Fruit fly (Drosophila melanogaster): ENCODE measurements around the gene CG43844.

Gene CG43844

DNA sequence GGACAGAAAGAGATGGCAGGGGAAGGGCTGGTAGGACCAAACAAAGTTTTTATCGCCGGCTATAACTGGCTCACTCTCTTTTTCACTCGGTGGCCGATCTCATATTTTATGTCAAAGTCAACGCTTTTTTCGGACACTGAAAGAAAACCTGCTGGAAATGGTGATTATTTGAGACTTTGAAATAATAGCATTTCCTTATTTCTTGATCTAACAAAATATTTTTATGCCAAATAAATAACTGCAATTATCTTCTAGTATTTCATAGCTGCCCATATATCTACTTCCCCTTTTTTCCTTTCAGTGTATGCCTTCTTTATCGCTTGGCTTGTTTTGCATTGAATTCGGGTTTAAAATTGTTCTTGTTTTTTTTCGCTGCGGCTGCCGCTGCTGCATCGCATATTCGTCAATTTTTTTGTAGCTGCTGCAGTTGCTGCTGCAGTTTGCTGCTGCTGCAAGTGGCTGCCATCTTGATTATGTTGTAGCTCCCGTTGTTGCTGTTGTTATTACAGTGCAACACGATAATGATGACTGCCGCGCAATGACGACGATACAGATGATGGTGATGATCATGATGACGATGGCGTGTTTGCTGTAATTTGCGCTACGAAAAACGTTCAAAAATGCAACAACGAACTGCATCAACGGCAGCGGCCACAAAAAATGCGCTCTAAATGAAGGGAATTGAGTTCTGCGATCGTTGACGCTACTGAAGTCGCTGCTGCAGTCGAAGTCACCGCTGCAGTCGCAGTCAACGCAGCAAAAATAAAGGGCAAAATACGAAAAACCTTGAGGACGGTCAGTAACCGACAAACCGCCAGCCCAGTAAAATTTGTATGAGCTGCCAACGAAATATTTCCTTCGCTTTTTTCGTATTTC lies 48.0 kb downstream of the CG43844 start (continued):
- no peak for TF ChIP-seq mld (GFP tag; IDR thresholded peaks at IDR 0.05; ENCODE audit: partially characterized antibody)
- TF ChIP-seq inv (GFP tag; IDR thresholded peaks at IDR 0.05; ENCODE audit: partially characterized antibody) = no peak
- TF ChIP-seq sr (GFP tag; IDR thresholded peaks at IDR 0.05) = no peak
- TF ChIP-seq Tbp (GFP tag; optimal IDR thresholded peaks at IDR 0.05) = no peak
- TF ChIP-seq CG11696 (GFP tag; IDR thresholded peaks at IDR 0.05) = no peak
- no peak for TF ChIP-seq Dad (GFP tag; optimal IDR thresholded peaks at IDR 0.05)
- no peak for TF ChIP-seq ab (GFP tag; optimal IDR thresholded peaks at IDR 0.05)
- no peak for TF ChIP-seq danr (GFP tag; IDR thresholded peaks at IDR 0.05)
- no peak for TF ChIP-seq CG12104 (GFP tag; optimal IDR thresholded peaks at IDR 0.05)
- no peak for TF ChIP-seq Sry-δ (GFP tag; optimal IDR thresholded peaks at IDR 0.05)
- no peak for TF ChIP-seq pnt (GFP tag; optimal IDR thresholded peaks at IDR 0.05)
- no peak for TF ChIP-seq CG9609 (GFP tag; optimal IDR thresholded peaks at IDR 0.05)
- TF ChIP-seq Poxn (GFP tag; IDR thresholded peaks at IDR 0.05) = no peak
- no peak for TF ChIP-seq lov (optimal IDR thresholded peaks at IDR 0.05)
- no peak for TF ChIP-seq lov (GFP tag; IDR thresholded peaks at IDR 0.05)
- no peak for TF ChIP-seq dm (GFP tag; optimal IDR thresholded peaks at IDR 0.05)
- peak; percentile 44 for TF ChIP-seq CG16863 (GFP tag; optimal IDR thresholded peaks at IDR 0.05)
- TF ChIP-seq nau (GFP tag; optimal IDR thresholded peaks at IDR 0.05) = no peak
- no peak for TF ChIP-seq D (optimal IDR thresholded peaks at IDR 0.05)
- peak; percentile 19 for TF ChIP-seq D (GFP tag; optimal IDR thresholded peaks at IDR 0.05)
- TF ChIP-seq nerfin-1 (tag; optimal IDR thresholded peaks at IDR 0.05) = no peak
- peak in 1 of 2 experiments; percentile 41 for TF ChIP-seq chif (GFP tag; optimal IDR thresholded peaks at IDR 0.05)
- no peak for TF ChIP-seq maf-S (GFP tag; optimal IDR thresholded peaks at IDR 0.05)
- no peak for TF ChIP-seq tx (GFP tag; optimal IDR thresholded peaks at IDR 0.05)
- TF ChIP-seq CG15011 (GFP tag; optimal IDR thresholded peaks at IDR 0.05) = no peak
- no peak for TF ChIP-seq Doc2 (GFP tag; IDR thresholded peaks at IDR 0.05)
- TF ChIP-seq ash1 (GFP tag; optimal IDR thresholded peaks at IDR 0.05) = no peak
- no peak for TF ChIP-seq chn (GFP tag; optimal IDR thresholded peaks at IDR 0.05)
- TF ChIP-seq Atf-2 (GFP tag; optimal IDR thresholded peaks at IDR 0.05) = no peak
- TF ChIP-seq HLH3B (GFP tag; IDR thresholded peaks at IDR 0.05) = 0 out of 2 replicates have a peak, but pooled peaks have one; percentile 19
- TF ChIP-seq kay (GFP tag; optimal IDR thresholded peaks at IDR 0.05) = no peak
- TF ChIP-seq bcd (GFP tag; optimal IDR thresholded peaks at IDR 0.05) = peak; percentile 25
- TF ChIP-seq psq (GFP tag; optimal IDR thresholded peaks at IDR 0.05) = no peak
- TF ChIP-seq pita (GFP tag; optimal IDR thresholded peaks at IDR 0.05) = no peak
- TF ChIP-seq gcm2 (GFP tag; optimal IDR thresholded peaks at IDR 0.05) = no peak
- no peak for TF ChIP-seq CG9797 (GFP tag; optimal IDR thresholded peaks at IDR 0.05)
- TF ChIP-seq C15 (GFP tag; IDR thresholded peaks at IDR 0.05) = no peak
- TF ChIP-seq Dip2 (GFP tag; IDR thresholded peaks at IDR 0.05) = no peak
- TF ChIP-seq Atf3 (GFP tag; optimal IDR thresholded peaks at IDR 0.05) = no peak
- TF ChIP-seq vnd (GFP tag; IDR thresholded peaks at IDR 0.05; ENCODE audit: partially characterized antibody) = no peak
- TF ChIP-seq gcm (GFP tag; optimal IDR thresholded peaks at IDR 0.05) = no peak
- no peak for TF ChIP-seq sd (tag; optimal IDR thresholded peaks at IDR 0.05)
- no peak for TF ChIP-seq sens-2 (GFP tag; IDR thresholded peaks at IDR 0.05)
- TF ChIP-seq ac (GFP tag; optimal IDR thresholded peaks at IDR 0.05) = no peak
- TF ChIP-seq tna (GFP tag; IDR thresholded peaks at IDR 0.05; ENCODE audit: partially characterized antibody) = no peak
- no peak for TF ChIP-seq Gug (GFP tag; IDR thresholded peaks at IDR 0.05)
- no peak for TF ChIP-seq CG34376 (GFP tag; optimal IDR thresholded peaks at IDR 0.05)
- no peak for TF ChIP-seq CG17829 (tag; optimal IDR thresholded peaks at IDR 0.05)
- TF ChIP-seq Hmr (GFP tag; optimal IDR thresholded peaks at IDR 0.05) = no peak
- no peak for TF ChIP-seq zen (tag; optimal IDR thresholded peaks at IDR 0.05)
- TF ChIP-seq CG32767 (GFP tag; IDR thresholded peaks at IDR 0.05) = no peak

Data from whole organism, embryonic.